Worm (Caenorhabditis elegans): Measurements from ENCODE around the gene Y69H2.1.

Y69H2.1 gene

DNA sequence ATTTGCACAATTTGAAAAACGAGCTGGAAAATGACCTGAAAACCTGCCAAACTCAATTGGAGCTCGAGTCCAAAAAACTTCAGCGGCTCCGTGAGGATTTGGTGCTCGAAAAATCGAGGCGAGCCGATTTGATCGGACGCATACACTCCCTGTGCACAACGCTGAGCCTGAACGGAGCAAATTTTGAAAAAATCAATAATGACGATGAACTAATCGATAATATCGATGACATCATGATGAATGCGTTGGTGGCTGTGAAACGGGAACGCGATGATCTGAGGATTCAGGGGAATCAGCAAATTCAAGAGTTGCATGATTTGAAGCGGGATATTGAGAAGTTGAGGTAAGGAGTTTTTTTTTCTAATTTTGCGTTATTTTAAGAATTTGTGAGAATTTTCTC, 16.9 kb downstream of the Y69H2.1 start:
- TF ChIP-seq madf-10 (tag; optimal IDR thresholded peaks at IDR 0.05) = no peak
- TF ChIP-seq bed-2 (GFP tag; IDR thresholded peaks at IDR 0.05) = no peak
- no peak for TF ChIP-seq lir-1 (GFP tag; conservative IDR thresholded peaks at IDR 0.05)
- no peak for TF ChIP-seq F55B11.4 (tag; optimal IDR thresholded peaks at IDR 0.05; ENCODE audit: borderline replicate concordance, insufficient read depth)
- TF ChIP-seq ztf-25 (GFP tag; IDR thresholded peaks at IDR 0.05) = no peak
- TF ChIP-seq F22D6.2 (tag; optimal IDR thresholded peaks at IDR 0.05) = no peak
- TF ChIP-seq rcor-1 (GFP tag; IDR thresholded peaks at IDR 0.05) = no peak

DNA sequence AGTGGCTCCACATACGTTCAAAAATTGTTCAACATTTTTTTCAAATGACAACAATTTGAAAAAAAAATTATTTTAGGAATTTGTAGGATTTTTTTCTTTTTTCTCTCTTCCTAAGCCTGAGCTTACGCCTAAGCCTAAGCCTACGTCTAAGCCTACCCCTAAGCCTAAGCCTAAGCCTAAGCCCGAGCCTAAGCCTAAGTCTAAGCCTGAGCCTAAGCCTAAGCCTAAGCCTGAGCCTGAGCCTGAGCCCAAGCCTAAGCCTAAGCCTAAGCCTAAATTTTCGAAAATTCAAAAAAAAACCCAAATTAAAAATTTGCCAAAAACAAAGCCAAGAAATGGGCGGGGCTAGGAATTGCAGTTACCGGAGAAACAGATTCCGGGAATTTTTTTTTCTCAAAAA, 24.6 kb downstream of the Y69H2.1 start:
- TF ChIP-seq zim-3 (tag; optimal IDR thresholded peaks at IDR 0.05) (no peak), attf-6 (GFP tag; IDR thresholded peaks at IDR 0.05) (no peak), akir-1 (GFP tag; optimal IDR thresholded peaks at IDR 0.05) (no peak), ztf-22 (GFP tag; optimal IDR thresholded peaks at IDR 0.05) (no peak), dpl-1 (GFP tag; optimal IDR thresholded peaks at IDR 0.05) (no peak), Y53F4B.3 (GFP tag; IDR thresholded peaks at IDR 0.05) (no peak), lsy-27 (tag; optimal IDR thresholded peaks at IDR 0.05; ENCODE audit: borderline replicate concordance, insufficient read depth) (no peak), snpc-3.4 (tag; optimal IDR thresholded peaks at IDR 0.05) (no peak), B0336.3 (GFP tag; IDR thresholded peaks at IDR 0.05) (no peak), T07F8.4 (tag; optimal IDR thresholded peaks at IDR 0.05) (no peak), tlf-1 (GFP tag; optimal IDR thresholded peaks at IDR 0.05) (no peak), hmg-20 (GFP tag; IDR thresholded peaks at IDR 0.05) (no peak), lin-35 (GFP tag; optimal IDR thresholded peaks at IDR 0.05) (no peak), let-607 (tag; optimal IDR thresholded peaks at IDR 0.05) (no peak)

DNA sequence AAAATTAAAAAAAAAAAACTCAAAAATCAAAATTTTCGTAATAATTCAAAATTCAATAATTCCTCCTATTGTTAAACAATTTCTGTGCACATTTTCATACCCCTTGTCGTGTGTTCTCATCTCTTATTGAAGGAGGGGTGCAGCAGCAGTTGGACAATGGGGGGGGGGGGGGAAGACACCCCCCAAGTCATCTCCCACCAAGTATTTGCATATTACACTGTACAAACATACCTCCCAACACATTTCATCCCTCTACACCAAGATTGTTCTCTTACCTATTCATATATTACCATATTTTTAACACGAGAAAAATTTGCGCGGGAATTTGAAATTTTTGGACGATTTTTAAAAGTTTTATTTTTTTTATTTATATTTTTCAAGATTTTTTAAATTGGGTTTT, 26.1 kb downstream of the Y69H2.1 start:
- no peak for TF ChIP-seq repo-1 (tag; optimal IDR thresholded peaks at IDR 0.05)
- TF ChIP-seq snpc-1.1 (tag; optimal IDR thresholded peaks at IDR 0.05; ENCODE audit: insufficient read depth) = no peak

DNA sequence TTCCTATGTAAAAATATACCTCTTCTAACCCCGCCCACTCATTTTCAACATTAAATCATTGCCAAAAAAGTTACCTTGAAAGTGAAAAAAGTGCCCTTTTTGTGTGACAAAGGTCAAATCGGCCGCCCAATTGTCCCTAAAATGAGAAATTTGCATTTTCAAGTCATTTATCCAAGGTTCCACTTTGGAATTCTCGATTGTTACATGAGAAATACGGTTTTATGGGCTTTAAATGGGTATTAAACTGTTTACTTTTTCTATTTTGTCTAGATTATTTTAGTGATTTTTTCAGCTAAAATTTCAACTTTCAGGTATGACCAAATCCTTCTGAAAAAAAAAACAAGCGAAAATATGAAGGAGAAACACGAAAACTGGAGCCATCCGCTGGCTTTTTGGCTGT, 29.9 kb downstream of the Y69H2.1 start, which contains the start of gene grdn-1:
Gene grdn-1, plus strand, starts transcription at position 301 of the 400 bp plus-strand sequence.
- TF ChIP-seq ztf-3 (GFP tag; optimal IDR thresholded peaks at IDR 0.05) (no peak), lin-26 (GFP tag; IDR thresholded peaks at IDR 0.05) (no peak), lsy-27 (tag; optimal IDR thresholded peaks at IDR 0.05; ENCODE audit: borderline replicate concordance, insufficient read depth) (no peak), bed-1 (GFP tag; IDR thresholded peaks at IDR 0.05) (no peak), unc-130 (GFP tag; optimal IDR thresholded peaks at IDR 0.05) (no peak), him-1 (tag; optimal IDR thresholded peaks at IDR 0.05) (no peak), dpl-1 (GFP tag; optimal IDR thresholded peaks at IDR 0.05) (no peak), unc-62 (GFP tag; optimal IDR thresholded peaks at IDR 0.05) (no peak), F33H1.4 (GFP tag; IDR thresholded peaks at IDR 0.05) (no peak), somi-1 (GFP tag; optimal IDR thresholded peaks at IDR 0.05) (no peak), ekl-4 (GFP tag; IDR thresholded peaks at IDR 0.05) (no peak), nhr-90 (tag; optimal IDR thresholded peaks at IDR 0.05) (no peak), egl-44 (GFP tag; IDR thresholded peaks at IDR 0.05) (no peak), ceh-79 (tag; optimal IDR thresholded peaks at IDR 0.05) (no peak)

All from whole organism, young adult.